Fruit fly (Drosophila melanogaster) whole organism, prepupa: ENCODE measurements around the gene CG43886.

ENCODE experiments used
- CG4318 ChIP-seq: fragments of 200-800 bp; sonication (Bioruptor generic); optimal IDR thresholded peaks from 3 replicates; lab custom pipeline; 2017; ENCODE audit warnings: missing biosample characterization, mild to moderate bottlenecking, missing genetic modification characterization
- Hr39 ChIP-seq: fragments of 200-800 bp; sonication (Bioruptor generic); optimal IDR thresholded peaks from 2 replicates; lab custom pipeline; 2016; ENCODE audit warnings: missing biosample characterization, missing genetic modification characterization
- Met ChIP-seq: fragments of 200-800 bp; sonication (Bioruptor generic); optimal IDR thresholded peaks from 3 replicates; lab custom pipeline; 2016; ENCODE audit warnings: missing biosample characterization, missing genetic modification characterization
- spab ChIP-seq: fragments of 200-800 bp; sonication (Bioruptor generic); optimal IDR thresholded peaks from 2 replicates; lab custom pipeline; 2017; ENCODE audit warnings: missing biosample characterization, mild to moderate bottlenecking, missing genetic modification characterization, missing genetic modification reagents

DNA sequence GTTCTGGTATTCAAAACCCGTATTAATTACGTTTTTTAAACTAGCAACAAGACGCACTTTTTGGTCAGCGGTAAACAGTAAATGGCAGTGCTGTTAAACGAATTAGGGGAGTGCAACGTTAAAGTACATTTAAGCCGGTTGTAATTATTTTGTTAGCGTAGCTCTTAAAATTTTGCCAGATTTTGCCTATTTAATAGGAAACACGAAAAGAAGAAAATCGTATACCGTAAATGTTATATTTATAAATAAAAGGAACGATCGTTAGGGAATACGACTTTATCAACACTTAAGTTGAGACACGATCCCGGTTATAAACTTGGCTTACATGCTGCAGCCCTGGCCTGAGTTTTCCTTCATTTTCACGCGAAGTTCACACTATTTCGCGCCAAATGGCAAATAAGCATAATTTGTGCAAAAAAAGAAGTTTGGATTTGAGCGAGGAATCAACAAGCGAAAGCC, 22.1 kb downstream of the CG43886 start, which contains the start of the genes Setx and mus301:
- TF ChIP-seq Hr39 (GFP tag; lab: Kevin White, UChicago) (peak; percentile 84), spab (GFP tag; lab: Kevin White, UChicago) (no peak), Met (GFP tag; lab: Kevin White, UChicago) (no peak), CG4318 (no peak)
